Fruit fly (Drosophila melanogaster): ENCODE results near the gene CG31835.

dm6 chr2L:14744121-14744520, 8.5 kb downstream of the CG31835 start, which contains the start of gene CG42681:
- no peak for TF ChIP-seq salr (GFP tag; optimal IDR thresholded peaks at IDR 0.05)
- TF ChIP-seq Eip93F (GFP tag; optimal IDR thresholded peaks at IDR 0.05) = no peak
- TF ChIP-seq Blimp-1 (GFP tag; optimal IDR thresholded peaks at IDR 0.05) = no peak
- TF ChIP-seq fd59A (GFP tag; optimal IDR thresholded peaks at IDR 0.05) = no peak
- no peak for TF ChIP-seq CG4318 (GFP tag; optimal IDR thresholded peaks at IDR 0.05)
- TF ChIP-seq Eip75B (GFP tag; optimal IDR thresholded peaks at IDR 0.05) = no peak
- TF ChIP-seq dac (GFP tag; optimal IDR thresholded peaks at IDR 0.05) = no peak
- TF ChIP-seq OdsH (GFP tag; optimal IDR thresholded peaks at IDR 0.05) = no peak
- TF ChIP-seq Lpt (GFP tag; optimal IDR thresholded peaks at IDR 0.05) = no peak
- TF ChIP-seq Smox (GFP tag; optimal IDR thresholded peaks at IDR 0.05) = no peak
